Fruit fly (Drosophila melanogaster) whole organism, embryonic: ENCODE results near the gene pod1.

ENCODE experiments used
- BEAF-32 ChIP-seq: fragments of 200-800 bp; sonication (Bioruptor generic); optimal IDR thresholded peaks from 3 replicates; lab custom pipeline; 2017; ENCODE audit warnings: missing biosample characterization, missing genetic modification characterization, mild to moderate bottlenecking, moderate library complexity, missing genetic modification reagents
- CG12155 ChIP-seq: fragments of 200-800 bp; sonication (Bioruptor generic); optimal IDR thresholded peaks from 3 replicates; lab custom pipeline; 2016; ENCODE audit warnings: missing biosample characterization, missing genetic modification characterization
- CG12769 ChIP-seq: fragments of 200-800 bp; sonication (Bioruptor generic); optimal IDR thresholded peaks from 2 replicates; lab custom pipeline; 2019; ENCODE audit warnings: missing biosample characterization, mild to moderate bottlenecking, missing genetic modification characterization, moderate library complexity
- CG12942 ChIP-seq: fragments of 200-800 bp; sonication (Bioruptor generic); optimal IDR thresholded peaks from 3 replicates; lab custom pipeline; 2016; ENCODE audit warnings: missing biosample characterization, missing genetic modification characterization
- CG13775 ChIP-seq: fragments of 200-800 bp; sonication (Bioruptor generic); optimal IDR thresholded peaks from 3 replicates; lab custom pipeline; 2017; ENCODE audit warnings: missing biosample characterization, mild to moderate bottlenecking, missing genetic modification characterization
- CG16813 ChIP-seq: fragments of 200-800 bp; sonication (Bioruptor generic); IDR thresholded peaks from 3 replicates; pipeline ENCODE4 v1.3.6; 2022; ENCODE audit warnings: missing biosample characterization, missing genetic modification characterization; ENCODE audit not compliant: partially characterized antibody
- CG1832 ChIP-seq: fragments of 200-800 bp; sonication (Bioruptor generic); optimal IDR thresholded peaks from 2 replicates; lab custom pipeline; 2017; ENCODE audit warnings: missing biosample characterization, mild to moderate bottlenecking, missing genetic modification characterization, inconsistent platforms
- CG18764 ChIP-seq: fragments of 200-800 bp; sonication (Bioruptor generic); optimal IDR thresholded peaks from 3 replicates; lab custom pipeline; 2016; ENCODE audit warnings: missing biosample characterization, missing genetic modification characterization
- CG2202 ChIP-seq: fragments of 200-800 bp; sonication (Bioruptor generic); optimal IDR thresholded peaks from 2 replicates; lab custom pipeline; 2018; ENCODE audit warnings: missing biosample characterization, mild to moderate bottlenecking, missing genetic modification characterization
- CG3726 ChIP-seq: fragments of 200-800 bp; sonication (Bioruptor generic); IDR thresholded peaks from 3 replicates; pipeline ENCODE4, ENCODE4 v1.3.6; 2022; ENCODE audit warnings: missing biosample characterization, missing genetic modification characterization
- CG3838 ChIP-seq: fragments of 200-800 bp; sonication (Bioruptor generic); optimal IDR thresholded peaks from 3 replicates; lab custom pipeline; 2016; ENCODE audit warnings: missing biosample characterization, missing genetic modification characterization
- CG4424 ChIP-seq: fragments of 200-800 bp; sonication (Bioruptor generic); optimal IDR thresholded peaks from 3 replicates; lab custom pipeline; 2016; ENCODE audit warnings: missing biosample characterization, missing genetic modification characterization
- CG8290 ChIP-seq, 3 experiments: fragments of 200-800 bp; sonication (Bioruptor generic); optimal IDR thresholded peaks; 2 replicates each; lab custom pipeline; 2016 to 2019; ENCODE audit warnings: missing biosample characterization in 3 of 3, missing genetic modification characterization in 3 of 3, mild to moderate bottlenecking in 2 of 3, moderate library complexity in 1 of 3
- CG9215 ChIP-seq: fragments of 200-800 bp; sonication (Bioruptor generic); IDR thresholded peaks from 2 replicates; pipeline ENCODE4 v1.3.6; 2022; ENCODE audit warnings: missing biosample characterization, missing genetic modification characterization
- CoRest ChIP-seq: fragments of 200-800 bp; sonication (Bioruptor generic); optimal IDR thresholded peaks from 3 replicates; lab custom pipeline; 2018; ENCODE audit warnings: missing biosample characterization, mild to moderate bottlenecking, missing genetic modification characterization, moderate library complexity
- Elba2 ChIP-seq: fragments of 200-800 bp; sonication (Bioruptor generic); optimal IDR thresholded peaks from 3 replicates; lab custom pipeline; 2016; ENCODE audit warnings: missing biosample characterization, missing genetic modification characterization
- Hr3 ChIP-seq: fragments of 200-800 bp; sonication (Bioruptor generic); optimal IDR thresholded peaks from 3 replicates; lab custom pipeline; 2016; ENCODE audit warnings: missing biosample characterization, missing genetic modification characterization
- Hr51 ChIP-seq, 2 experiments: fragments of 200-800 bp; sonication (Bioruptor generic); optimal IDR thresholded peaks; 2 replicates in 1 of 2; 3 replicates in 1 of 2; lab custom pipeline; 2016 to 2018; ENCODE audit warnings: missing biosample characterization in 2 of 2, missing genetic modification characterization in 2 of 2, mild to moderate bottlenecking in 1 of 2, moderate library complexity in 1 of 2
- Hr78 ChIP-seq, 2 experiments: fragments of 200-800 bp in 1 of 2; fragments of >200 bp in 1 of 2; sonication (Bioruptor generic) in 1 of 2; optimal IDR thresholded peaks; 2 replicates each; lab custom pipeline; 2017 to 2019; ENCODE audit warnings: missing biosample characterization in 2 of 2, missing genetic modification characterization in 2 of 2, mild to moderate bottlenecking in 1 of 2, moderate library complexity in 1 of 2
- Mad ChIP-seq: fragments of 200-800 bp; sonication (Bioruptor generic); optimal IDR thresholded peaks from 2 replicates; lab custom pipeline; 2016; ENCODE audit warnings: missing biosample characterization, missing genetic modification characterization
- Mes4 ChIP-seq: fragments of 200-800 bp; sonication (Bioruptor generic); optimal IDR thresholded peaks from 2 replicates; lab custom pipeline; 2016; ENCODE audit warnings: missing biosample characterization, missing genetic modification characterization
- PHDP ChIP-seq: fragments of 200-800 bp; sonication (Bioruptor generic); optimal IDR thresholded peaks from 3 replicates; lab custom pipeline; 2018; ENCODE audit warnings: missing biosample characterization, mild to moderate bottlenecking, missing genetic modification characterization, moderate library complexity
- Sin3A ChIP-seq: fragments of >200 bp; optimal IDR thresholded peaks from 2 replicates; lab custom pipeline; 2018
- TFAM ChIP-seq: fragments of 200-800 bp; sonication (Bioruptor generic); optimal IDR thresholded peaks from 2 replicates; lab custom pipeline; 2017; ENCODE audit warnings: missing biosample characterization, missing genetic modification characterization, inconsistent platforms
- ac ChIP-seq: fragments of 200-800 bp; sonication (Bioruptor generic); optimal IDR thresholded peaks from 3 replicates; lab custom pipeline; 2017; ENCODE audit warnings: missing biosample characterization, mild to moderate bottlenecking, missing genetic modification characterization
- ara ChIP-seq: fragments of 200-800 bp; sonication (Bioruptor generic); IDR thresholded peaks from 2 replicates; pipeline ENCODE4 v1.3.6; 2022; ENCODE audit warnings: missing biosample characterization, missing genetic modification characterization
- bcd ChIP-seq: fragments of 200-800 bp; sonication (Bioruptor generic); optimal IDR thresholded peaks from 2 replicates; lab custom pipeline; 2017; ENCODE audit warnings: missing biosample characterization, mild to moderate bottlenecking, missing genetic modification characterization
- chn ChIP-seq: fragments of 200-800 bp; sonication (Bioruptor generic); optimal IDR thresholded peaks from 2 replicates; lab custom pipeline; 2016; ENCODE audit warnings: missing biosample characterization, missing genetic modification characterization
- danr ChIP-seq: fragments of 200-800 bp; sonication (Bioruptor generic); IDR thresholded peaks from 2 replicates; pipeline ENCODE4 v1.3.6; 2022; ENCODE audit warnings: missing biosample characterization, missing genetic modification characterization
- fd64A ChIP-seq: fragments of 200-800 bp; sonication (Bioruptor generic); optimal IDR thresholded peaks from 3 replicates; lab custom pipeline; 2018; ENCODE audit warnings: missing biosample characterization, mild to moderate bottlenecking, missing genetic modification characterization
- gsb-n ChIP-seq: fragments of 200-800 bp; sonication (Bioruptor generic); optimal IDR thresholded peaks from 3 replicates; lab custom pipeline; 2018; ENCODE audit warnings: missing biosample characterization, mild to moderate bottlenecking, missing genetic modification characterization
- jing ChIP-seq: fragments of 200-800 bp; sonication (Bioruptor generic); optimal IDR thresholded peaks from 2 replicates; lab custom pipeline; 2018; ENCODE audit warnings: missing biosample characterization, mild to moderate bottlenecking, missing genetic modification characterization
- kah ChIP-seq: fragments of 200-800 bp; sonication (Bioruptor generic); optimal IDR thresholded peaks from 2 replicates; lab custom pipeline; 2018; ENCODE audit warnings: missing biosample characterization, mild to moderate bottlenecking, missing genetic modification characterization
- lilli ChIP-seq: fragments of 200-800 bp; sonication (Bioruptor generic); optimal IDR thresholded peaks from 3 replicates; lab custom pipeline; 2016; ENCODE audit warnings: missing biosample characterization, missing genetic modification characterization
- lola ChIP-seq, 3 experiments: fragments of >200 bp in 2 of 3; fragments of 200-800 bp in 1 of 3; sonication (Bioruptor generic) in 1 of 3; optimal IDR thresholded peaks; 2 replicates each; lab custom pipeline; 2017 to 2019; ENCODE audit warnings: missing biosample characterization in 3 of 3, missing genetic modification characterization in 3 of 3, mild to moderate bottlenecking in 1 of 3, moderate library complexity in 1 of 3
- nau ChIP-seq: fragments of 200-800 bp; sonication (Bioruptor generic); optimal IDR thresholded peaks from 3 replicates; lab custom pipeline; 2017; ENCODE audit warnings: missing biosample characterization, mild to moderate bottlenecking, missing genetic modification characterization, missing genetic modification reagents
- nmo ChIP-seq: fragments of 200-800 bp; sonication (Bioruptor generic); optimal IDR thresholded peaks from 2 replicates; lab custom pipeline; 2018; ENCODE audit warnings: missing biosample characterization, mild to moderate bottlenecking, missing genetic modification characterization, moderate library complexity
- prd ChIP-seq, 3 experiments: fragments of >200 bp in 2 of 3; fragments of 200-800 bp in 1 of 3; sonication (Bioruptor generic) in 1 of 3; optimal IDR thresholded peaks in 2 of 3; IDR thresholded peaks in 1 of 3; 2 replicates in 2 of 3; 3 replicates in 1 of 3; pipeline versions ENCODE4 v1.3.6 to Lab custom; 2017 to 2022; ENCODE audit warnings: missing biosample characterization in 1 of 3, missing genetic modification characterization in 1 of 3
- shn ChIP-seq: fragments of 200-800 bp; sonication (Bioruptor generic); optimal IDR thresholded peaks from 3 replicates; lab custom pipeline; 2016; ENCODE audit warnings: missing biosample characterization, missing genetic modification characterization
- tio ChIP-seq: fragments of 200-800 bp; sonication (Bioruptor generic); optimal IDR thresholded peaks from 2 replicates; lab custom pipeline; 2017; ENCODE audit warnings: missing biosample characterization, missing genetic modification characterization, inconsistent platforms
- ttk ChIP-seq: fragments of 200-800 bp; sonication (Bioruptor generic); IDR thresholded peaks from 2 replicates; pipeline ENCODE4 v2.1.2; 2022; ENCODE audit warnings: missing biosample characterization, missing genetic modification characterization
- tx ChIP-seq: fragments of 200-800 bp; sonication (Bioruptor generic); optimal IDR thresholded peaks from 2 replicates; lab custom pipeline; 2016; ENCODE audit warnings: missing biosample characterization, missing genetic modification characterization
- unpg ChIP-seq: fragments of 200-800 bp; sonication (Bioruptor generic); optimal IDR thresholded peaks from 3 replicates; lab custom pipeline; 2018; ENCODE audit warnings: missing biosample characterization, mild to moderate bottlenecking, missing genetic modification characterization, moderate library complexity
- usp ChIP-seq: fragments of >200 bp; optimal IDR thresholded peaks from 2 replicates; lab custom pipeline; 2017; ENCODE audit warnings: missing biosample characterization, missing genetic modification characterization
- vfl ChIP-seq: fragments of 200-800 bp; sonication (Bioruptor generic); optimal IDR thresholded peaks from 2 replicates; lab custom pipeline; 2016; ENCODE audit warnings: missing biosample characterization, missing genetic modification characterization

The pod1 gene

DNA sequence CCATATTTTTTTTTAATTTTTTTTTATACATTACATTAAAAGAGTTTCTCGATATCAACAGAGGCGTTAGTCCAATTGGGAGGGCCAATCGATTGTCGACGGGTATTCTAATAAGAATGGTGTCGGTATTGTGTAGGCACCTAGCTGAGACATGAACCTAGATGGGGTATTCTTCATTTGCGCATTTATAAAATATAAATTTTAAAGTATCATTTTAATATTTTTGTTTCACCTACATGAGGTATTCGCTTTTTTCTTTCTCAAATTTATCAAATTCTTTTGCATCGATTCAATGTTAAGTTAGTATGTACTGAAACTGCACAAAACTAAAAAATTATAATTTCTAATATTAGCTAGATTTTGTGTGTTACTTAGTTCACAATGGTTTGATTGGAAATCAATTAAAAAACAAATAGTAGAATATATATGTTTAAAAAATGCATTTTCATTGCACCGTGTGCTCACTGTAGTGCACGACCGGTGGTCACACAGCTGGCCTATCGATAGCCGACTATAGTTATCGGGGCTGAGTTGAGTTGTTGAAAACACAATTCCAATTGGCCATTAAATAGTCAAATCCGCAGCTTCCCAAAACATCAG, 40.5 kb downstream of the pod1 start, which contains the start of the genes CG14435 and Tmf (continued):
- TF ChIP-seq nau (GFP tag; lab: Kevin White, UChicago), result no peak
- peak; percentile 76; the same call in 2 of the 3 replicates for TF ChIP-seq CG3726 (GFP tag; lab: Robert Waterston, UW)
- peak; percentile 89 for TF ChIP-seq bcd (GFP tag; lab: Kevin White, UChicago)
- TF ChIP-seq vfl (GFP tag; lab: Kevin White, UChicago), result peak; percentile 39
- no peak for TF ChIP-seq prd (optimal IDR thresholded peaks at IDR 0.05; lab: Kevin White, UChicago)
- peak; percentile 93 for TF ChIP-seq prd (GFP tag; IDR thresholded peaks at IDR 0.05; lab: Robert Waterston, UW)
- peak; percentile 18 for TF ChIP-seq tx (GFP tag; lab: Kevin White, UChicago)
- TF ChIP-seq CG16813 (GFP tag; lab: Robert Waterston, UW), result peak; percentile 47; the same call in 1 of the 3 replicates
- TF ChIP-seq CG1832 (GFP tag; lab: Kevin White, UChicago), result no peak
- TF ChIP-seq chn (GFP tag; lab: Kevin White, UChicago), result peak; percentile 66
- peak; percentile 57 for TF ChIP-seq ac (GFP tag; lab: Kevin White, UChicago)
- TF ChIP-seq CG4424 (GFP tag; lab: Kevin White, UChicago), result peak; percentile 81

dm6 chrX:6849178-6849956, 45.9 kb downstream of the pod1 start, which contains the start of the genes Cht11 and CG4558:
Gene Cht11, minus strand, starts transcription at chrX:6849517.
Gene CG4558, plus strand, starts transcription at chrX:6849770.
- TF ChIP-seq Sin3A (no peak), BEAF-32 (peak; percentile 70), fd64A (GFP tag; lab: Kevin White, UChicago) (no peak), shn (peak; percentile 27), Hr78 (GFP tag; optimal IDR thresholded peaks at IDR 0.05; lab: Kevin White, UChicago) (no peak), CG12155 (GFP tag; lab: Kevin White, UChicago) (peak; percentile 80), jing (peak; percentile 30), usp (no peak), kah (GFP tag; lab: Kevin White, UChicago) (peak; percentile 33), ttk (GFP tag; lab: Robert Waterston, UW) (peak; percentile 67; the same call in 1 of the 2 replicates), Mes4 (GFP tag; lab: Kevin White, UChicago) (peak; percentile 34), CG2202 (peak; percentile 53), Hr51 (GFP tag; optimal IDR thresholded peaks at IDR 0.05; lab: Kevin White, UChicago) (peak; percentile 36 to 80), unpg (GFP tag; lab: Kevin White, UChicago) (peak; percentile 81), lilli (GFP tag; lab: Kevin White, UChicago) (peak; percentile 91), CoRest (peak; percentile 90), tio (GFP tag; lab: Kevin White, UChicago) (peak; percentile 76), danr (GFP tag; lab: Robert Waterston, UW) (peak; percentile 45; the same call in 1 of the 2 replicates), CG3838 (GFP tag; lab: Kevin White, UChicago) (peak; percentile 45), Hr3 (GFP tag; lab: Kevin White, UChicago) (peak; percentile 81), tx (GFP tag; lab: Kevin White, UChicago) (peak; percentile 53), TFAM (GFP tag; lab: Kevin White, UChicago) (no peak), gsb-n (tag; lab: Kevin White, UChicago) (peak; percentile 68), lola (GFP tag; optimal IDR thresholded peaks at IDR 0.05; lab: Kevin White, UChicago) (peak in 1 of 3 experiments; percentile 74), ara (peak; percentile 72), nmo (GFP tag; lab: Kevin White, UChicago) (peak; percentile 86), CG12942 (GFP tag; lab: Kevin White, UChicago) (peak; percentile 72), PHDP (peak; percentile 80), Elba2 (GFP tag; lab: Kevin White, UChicago) (no peak), CG12769 (tag; lab: Kevin White, UChicago) (no peak), CG13775 (peak; percentile 80), Mad (GFP tag; lab: Kevin White, UChicago) (peak; percentile 62), CG9215 (peak; percentile 77), CG8290 (GFP tag; optimal IDR thresholded peaks at IDR 0.05; lab: Kevin White, UChicago) (peak; percentile 62), CG8290 (tag; optimal IDR thresholded peaks at IDR 0.05; lab: Kevin White, UChicago) (peak in 1 of 2 experiments; percentile 56), CG18764 (GFP tag; lab: Kevin White, UChicago) (peak; percentile 47)
